Worm (Caenorhabditis elegans) whole organism, late embryonic: ENCODE data around the gene amph-1.

Source experiments
- C38D4.7 ChIP-seq: fragments of 200-800 bp; sonication (Bioruptor generic); optimal IDR thresholded peaks from 2 replicates; lab custom pipeline; 2018; ENCODE audit warnings: mild to moderate bottlenecking, missing genetic modification characterization, moderate library complexity, missing compliant biosample characterization
- F13H6.1 ChIP-seq: sonication (generic microtip); optimal IDR thresholded peaks from 2 replicates; lab custom pipeline; 2016; ENCODE audit warnings: missing genetic modification characterization, missing compliant biosample characterization
- T23F11.4 ChIP-seq: fragments of 200-800 bp; sonication (Bioruptor generic); optimal IDR thresholded peaks from 2 replicates; lab custom pipeline; 2018; ENCODE audit warnings: mild to moderate bottlenecking, missing genetic modification characterization, missing compliant biosample characterization
- Y22D7AL.16 ChIP-seq: sonication (generic microtip); optimal IDR thresholded peaks from 2 replicates; lab custom pipeline; 2016; ENCODE audit warnings: missing genetic modification characterization, missing compliant biosample characterization
- ahr-1 ChIP-seq: sonication (generic microtip); optimal IDR thresholded peaks from 2 replicates; lab custom pipeline; 2016; ENCODE audit warnings: missing genetic modification characterization, missing compliant biosample characterization
- ceh-14 ChIP-seq: sonication (generic microtip); optimal IDR thresholded peaks from 2 replicates; lab custom pipeline; 2016; ENCODE audit warnings: missing genotype, missing genetic modification characterization, missing compliant biosample characterization
- ceh-18 ChIP-seq: sonication (generic microtip); optimal IDR thresholded peaks from 2 replicates; lab custom pipeline; 2016; ENCODE audit warnings: missing genetic modification characterization, missing compliant biosample characterization
- ceh-19 ChIP-seq: fragments of 200-800 bp; sonication (Bioruptor generic); optimal IDR thresholded peaks from 2 replicates; lab custom pipeline; 2018; ENCODE audit warnings: mild to moderate bottlenecking, missing genetic modification characterization, missing compliant biosample characterization
- ceh-30 ChIP-seq: fragments of 150-350 bp; optimal IDR thresholded peaks from 2 replicates; lab custom pipeline; 2014; ENCODE audit warnings: missing biosample characterization, missing genetic modification characterization
- ceh-31 ChIP-seq: sonication (generic microtip); optimal IDR thresholded peaks from 2 replicates; lab custom pipeline; 2016; ENCODE audit warnings: missing genetic modification characterization, missing compliant biosample characterization
- ceh-45 ChIP-seq: fragments of 200-800 bp; sonication (Bioruptor generic); IDR thresholded peaks from 2 replicates; pipeline ENCODE4 v1.3.6; 2022; ENCODE audit warnings: missing genetic modification reagents, missing genetic modification characterization, missing compliant biosample characterization
- ceh-6 ChIP-seq: fragments of 200-800 bp; sonication (Bioruptor generic); optimal IDR thresholded peaks from 2 replicates; lab custom pipeline; 2018; ENCODE audit warnings: mild to moderate bottlenecking, missing genetic modification characterization, missing compliant biosample characterization
- ceh-9 ChIP-seq: sonication (generic microtip); optimal IDR thresholded peaks from 2 replicates; lab custom pipeline; 2016; ENCODE audit warnings: mild to moderate bottlenecking, missing genetic modification characterization, inconsistent platforms, missing compliant biosample characterization
- fkh-6 ChIP-seq: sonication (generic microtip); optimal IDR thresholded peaks from 2 replicates; lab custom pipeline; 2016; ENCODE audit warnings: missing genetic modification characterization, missing compliant biosample characterization
- gmeb-2 ChIP-seq: sonication (generic microtip); optimal IDR thresholded peaks from 2 replicates; lab custom pipeline; 2016; ENCODE audit warnings: missing genetic modification characterization, inconsistent platforms, missing compliant biosample characterization
- hlh-15 ChIP-seq: sonication (generic microtip); optimal IDR thresholded peaks from 2 replicates; lab custom pipeline; 2016; ENCODE audit warnings: missing genetic modification characterization, missing compliant biosample characterization
- hlh-6 ChIP-seq: sonication (generic microtip); optimal IDR thresholded peaks from 2 replicates; lab custom pipeline; 2016; ENCODE audit warnings: missing genotype, missing genetic modification characterization, missing compliant biosample characterization
- lim-6 ChIP-seq: sonication (generic microtip); optimal IDR thresholded peaks from 2 replicates; lab custom pipeline; 2016; ENCODE audit warnings: missing genetic modification characterization, missing compliant biosample characterization
- lin-11 ChIP-seq: fragments of 200-800 bp; sonication (Bioruptor generic); optimal IDR thresholded peaks from 2 replicates; lab custom pipeline; 2018; ENCODE audit warnings: mild to moderate bottlenecking, missing genetic modification characterization, missing compliant biosample characterization
- odd-2 ChIP-seq: sonication (generic microtip); optimal IDR thresholded peaks from 2 replicates; lab custom pipeline; 2017; ENCODE audit warnings: antibody characterized with exemption, mild to moderate bottlenecking, missing genetic modification characterization, missing compliant biosample characterization
- pag-3 ChIP-seq: sonication (generic microtip); optimal IDR thresholded peaks from 2 replicates; lab custom pipeline; 2016; ENCODE audit warnings: missing compliant biosample characterization, missing genetic modification characterization, borderline replicate concordance
- pat-9 ChIP-seq: fragments of 200-800 bp; sonication (Bioruptor generic); optimal IDR thresholded peaks from 2 replicates; lab custom pipeline; 2018; ENCODE audit warnings: mild to moderate bottlenecking, missing genetic modification characterization, moderate library complexity, missing compliant biosample characterization
- pax-1 ChIP-seq: fragments of 150-350 bp; optimal IDR thresholded peaks from 2 replicates; lab custom pipeline; 2014; ENCODE audit warnings: missing biosample characterization, missing genetic modification characterization
- pha-2 ChIP-seq: sonication (generic microtip); optimal IDR thresholded peaks from 2 replicates; lab custom pipeline; 2017; ENCODE audit warnings: mild to moderate bottlenecking, missing genetic modification characterization, missing compliant biosample characterization
- pha-4 ChIP-seq: fragments of 150-350 bp; optimal IDR thresholded peaks from 2 replicates; lab custom pipeline; 2018; ENCODE audit warnings: missing biosample characterization, missing genetic modification reagents, missing genetic modification characterization
- pqm-1 ChIP-seq: sonication (generic microtip); optimal IDR thresholded peaks from 2 replicates; lab custom pipeline; 2016; ENCODE audit warnings: missing genetic modification characterization, missing compliant biosample characterization
- pros-1 ChIP-seq: fragments of 150-350 bp; optimal IDR thresholded peaks from 2 replicates; lab custom pipeline; 2014; ENCODE audit warnings: missing biosample characterization, missing genetic modification reagents, missing genetic modification characterization
- sox-2 ChIP-seq: fragments of 200-800 bp; sonication (Bioruptor generic); IDR thresholded peaks from 2 replicates; pipeline ENCODE4 v1.3.6; 2022; ENCODE audit warnings: missing genetic modification reagents, missing genetic modification characterization, missing compliant biosample characterization
- tbx-2 ChIP-seq: sonication (generic microtip); optimal IDR thresholded peaks from 2 replicates; lab custom pipeline; 2016; ENCODE audit warnings: missing genetic modification characterization, missing compliant biosample characterization
- tbx-7 ChIP-seq: sonication (generic microtip); optimal IDR thresholded peaks from 2 replicates; lab custom pipeline; 2016; ENCODE audit warnings: missing genotype, missing genetic modification characterization, missing compliant biosample characterization
- ttx-3 ChIP-seq: sonication (generic microtip); optimal IDR thresholded peaks from 2 replicates; lab custom pipeline; 2016; ENCODE audit warnings: missing genetic modification reagents, missing genetic modification characterization, missing compliant biosample characterization
- unc-55 ChIP-seq: sonication (generic microtip); optimal IDR thresholded peaks from 2 replicates; lab custom pipeline; 2017; ENCODE audit warnings: missing biosample characterization, missing genetic modification reagents, missing genetic modification characterization
- zip-5 ChIP-seq: sonication (generic microtip); optimal IDR thresholded peaks from 2 replicates; lab custom pipeline; 2016; ENCODE audit warnings: missing genetic modification characterization, missing compliant biosample characterization

Gene amph-1

DNA sequence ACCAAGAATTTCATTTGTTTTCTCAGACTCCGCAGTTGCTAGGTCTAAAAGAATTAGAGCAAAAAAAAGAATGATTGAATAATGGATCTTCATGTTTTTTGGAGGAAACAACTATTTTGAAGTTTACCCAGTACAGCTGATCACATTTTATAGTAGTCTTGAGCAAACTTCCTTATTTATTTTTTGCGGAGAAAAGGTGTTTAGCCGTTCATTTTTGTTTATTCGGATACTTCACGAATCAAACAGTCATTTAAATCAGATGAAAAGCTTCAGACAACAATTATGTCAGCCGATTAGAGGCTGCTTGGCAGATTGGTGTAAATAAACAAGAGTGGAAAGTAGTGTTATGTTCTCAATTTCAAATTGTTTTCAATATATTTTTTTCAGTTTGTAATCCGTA is 23.4 kb downstream of the amph-1 start, which contains the start of gene W09C2.8:
Gene W09C2.8 (minus strand): TSS at position 101 of the 400 bp plus-strand sequence.
- TF ChIP-seq ceh-14 (tag; lab: Kevin White, UChicago) (no peak), zip-5 (tag; lab: Kevin White, UChicago) (no peak), ahr-1 (tag; lab: Kevin White, UChicago) (no peak), odd-2 (tag; lab: Kevin White, UChicago) (no peak), lim-6 (tag; lab: Kevin White, UChicago) (no peak), gmeb-2 (tag; lab: Kevin White, UChicago) (no peak), hlh-15 (tag; lab: Kevin White, UChicago) (no peak)

DNA sequence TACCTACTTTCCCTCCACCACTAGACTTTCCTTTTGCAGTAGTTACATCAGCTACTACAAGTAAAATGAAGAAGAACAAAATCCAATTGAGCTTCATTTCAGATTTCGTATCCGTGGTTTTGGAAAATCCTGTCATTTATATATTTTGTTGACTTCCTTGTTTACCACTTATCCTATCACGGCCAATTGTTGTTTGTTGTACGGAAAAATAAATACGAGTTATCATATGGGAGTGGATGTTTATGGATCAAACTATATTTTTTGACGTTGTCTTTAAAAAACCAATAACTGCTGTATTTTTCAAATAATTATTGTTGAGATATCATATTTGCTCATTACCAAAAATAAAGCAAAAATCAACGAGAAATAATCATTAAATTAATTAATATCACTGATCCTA is 24.4 kb downstream of the amph-1 start, which contains the start of gene W09C2.9:
Gene W09C2.9 (minus strand): TSS at position 101 of the 400 bp plus-strand sequence.
- TF ChIP-seq lin-11 (tag; lab: Kevin White, UChicago) (no peak), F13H6.1 (tag; lab: Kevin White, UChicago) (no peak), pqm-1 (no peak), fkh-6 (tag; lab: Kevin White, UChicago) (no peak)

DNA sequence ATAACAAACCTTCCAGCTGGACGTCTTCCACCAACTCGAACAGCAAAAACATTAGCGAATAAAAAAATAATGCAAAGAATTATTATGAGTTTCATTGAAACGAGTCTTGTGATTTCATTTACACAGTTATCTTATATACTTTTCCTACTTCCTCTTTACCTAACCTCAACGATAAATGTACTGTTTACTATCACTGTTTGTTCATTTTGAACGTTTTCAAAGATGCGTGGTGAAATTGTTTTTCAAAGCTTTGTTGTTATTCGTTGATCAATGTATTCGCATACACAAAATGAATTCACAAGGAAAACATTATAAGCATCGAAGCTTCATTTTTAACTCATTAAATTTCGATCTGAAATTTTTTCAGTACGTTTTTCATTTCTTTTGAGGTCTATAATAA is 25.4 kb downstream of the amph-1 start, which contains the start of gene W09C2.7:
Gene W09C2.7 (minus strand): TSS at position 101 of the 400 bp plus-strand sequence.
- TF ChIP-seq tbx-7 (tag; lab: Kevin White, UChicago) (no peak), hlh-15 (tag; lab: Kevin White, UChicago) (no peak), ceh-6 (GFP tag; lab: Kevin White, UChicago) (no peak), ceh-18 (tag; lab: Kevin White, UChicago) (no peak), unc-55 (GFP tag; lab: Kevin White, UChicago) (no peak), Y22D7AL.16 (tag; lab: Kevin White, UChicago) (no peak), tbx-2 (tag; lab: Kevin White, UChicago) (no peak), gmeb-2 (tag; lab: Kevin White, UChicago) (no peak), pat-9 (no peak), ceh-45 (GFP tag; lab: Robert Waterston, UW) (no peak), pha-2 (tag; lab: Kevin White, UChicago) (no peak), ceh-30 (no peak), ceh-19 (no peak), pag-3 (tag; lab: Kevin White, UChicago) (no peak)

DNA sequence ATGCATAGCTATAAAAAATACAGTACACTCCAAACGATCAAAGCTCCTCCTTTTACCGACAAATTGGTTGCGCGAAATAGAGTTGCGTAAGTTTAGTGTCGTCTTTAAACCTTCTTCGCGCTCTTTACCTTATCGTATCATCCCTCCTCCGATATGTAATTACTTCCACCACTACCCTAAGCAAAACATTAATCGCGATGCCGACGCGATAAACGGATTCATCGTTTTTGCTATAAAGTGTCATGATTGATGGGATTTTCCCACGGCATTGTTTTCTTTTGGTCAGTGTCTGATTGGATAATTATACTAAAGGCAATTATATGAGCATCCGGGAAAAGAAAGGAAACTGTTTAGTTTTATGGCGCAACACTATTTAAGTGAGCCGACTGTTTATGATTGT is 28.8 kb downstream of the amph-1 start:
- TF ChIP-seq ceh-31 (tag; lab: Kevin White, UChicago): no peak
- no peak for TF ChIP-seq ceh-9
- no peak for TF ChIP-seq sox-2 (GFP tag; lab: Robert Waterston, UW)
- no peak for TF ChIP-seq lim-6 (tag; lab: Kevin White, UChicago)
- TF ChIP-seq hlh-6: no peak
- TF ChIP-seq unc-55 (GFP tag; lab: Kevin White, UChicago): no peak
- no peak for TF ChIP-seq pros-1 (tag; lab: Kevin White, UChicago)

DNA sequence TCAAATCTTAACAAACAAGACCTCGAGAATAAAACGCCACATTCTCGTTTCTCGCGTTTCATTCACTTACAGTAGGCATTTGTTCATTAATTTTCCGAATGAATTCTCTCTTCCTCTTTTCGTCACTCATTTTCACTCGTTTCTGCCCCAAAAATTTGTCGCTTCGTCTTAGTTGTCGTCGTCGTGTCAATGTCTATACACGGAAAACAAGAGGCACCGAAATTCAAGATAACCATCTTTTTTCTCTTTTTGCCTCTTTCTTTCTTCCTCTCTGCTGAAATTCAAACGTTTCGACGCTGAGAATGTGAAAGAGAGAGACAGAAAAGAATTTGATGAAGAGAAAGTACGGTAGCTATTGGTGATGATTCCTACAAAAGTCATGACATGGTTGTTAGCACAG is 29.7 kb downstream of the amph-1 start:
- TF ChIP-seq pha-4 (tag; lab: Kevin White, UChicago) (no peak), pha-2 (tag; lab: Kevin White, UChicago) (no peak), C38D4.7 (GFP tag; lab: Kevin White, UChicago) (no peak), pax-1 (tag; lab: Kevin White, UChicago) (no peak), T23F11.4 (GFP tag; lab: Kevin White, UChicago) (no peak), ttx-3 (tag; lab: Kevin White, UChicago) (no peak), ceh-31 (tag; lab: Kevin White, UChicago) (no peak)
